Fruit fly (Drosophila melanogaster): ENCODE measurements around the gene RpL24.

dm6 chr2L:13399565-13399964 lies 4.6 kb upstream of the RpL24 start:
- TF ChIP-seq psq (GFP tag; optimal IDR thresholded peaks at IDR 0.05) = no peak
- TF ChIP-seq rgr (GFP tag; optimal IDR thresholded peaks at IDR 0.05) = no peak
- TF ChIP-seq CG32264 (GFP tag; optimal IDR thresholded peaks at IDR 0.05) = no peak
- TF ChIP-seq OdsH (GFP tag; optimal IDR thresholded peaks at IDR 0.05) = no peak
- TF ChIP-seq jim (GFP tag; optimal IDR thresholded peaks at IDR 0.05) = no peak
- TF ChIP-seq Dif (GFP tag; optimal IDR thresholded peaks at IDR 0.05; ENCODE audit: partially characterized antibody) = no peak
- no peak for TF ChIP-seq pan (optimal IDR thresholded peaks at IDR 0.05)
- TF ChIP-seq Hnf4 (GFP tag; optimal IDR thresholded peaks at IDR 0.05) = no peak
- no peak for TF ChIP-seq usp (GFP tag; optimal IDR thresholded peaks at IDR 0.05)
- no peak for TF ChIP-seq Hr78 (GFP tag; optimal IDR thresholded peaks at IDR 0.05)
- no peak for TF ChIP-seq br (GFP tag; optimal IDR thresholded peaks at IDR 0.05)
- TF ChIP-seq Abd-B (GFP tag; optimal IDR thresholded peaks at IDR 0.05) = no peak
- no peak for TF ChIP-seq h (GFP tag; optimal IDR thresholded peaks at IDR 0.05)
- no peak for TF ChIP-seq CG9705 (GFP tag; optimal IDR thresholded peaks at IDR 0.05)

All from whole organism, wandering third instar larva.